Worm (Caenorhabditis elegans): ENCODE data around the gene B0272.3.
A peak's percentile ranks its signal among the peaks of the same experiment; 100 is the strongest.

Gene B0272.3

DNA sequence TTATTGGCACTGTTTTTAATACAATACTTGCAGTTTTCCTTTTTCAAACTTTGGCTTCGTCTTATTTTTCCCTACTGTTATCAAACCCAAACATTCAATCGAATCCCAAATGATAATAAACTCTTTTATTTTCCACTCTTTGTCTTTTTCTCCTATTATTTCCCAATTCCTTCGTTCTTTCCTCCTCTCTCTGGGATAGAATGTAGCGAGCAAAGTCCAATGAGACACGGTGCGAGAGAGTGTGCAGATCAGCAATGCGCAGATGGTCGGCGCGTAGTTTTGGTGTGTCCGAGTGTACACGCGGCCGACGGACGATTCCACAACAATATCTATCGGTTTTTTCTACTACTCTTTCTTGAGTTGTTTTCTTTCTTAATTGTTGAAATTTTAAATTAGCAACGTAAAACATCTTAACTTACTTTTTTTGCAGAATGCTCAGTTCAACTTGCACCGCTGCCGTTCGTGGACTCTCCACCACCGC lies at the start of gene B0272.3:
Gene B0272.3 (plus strand): TSS at position 431 of the 481 bp plus-strand sequence.
- TF ChIP-seq pha-4 (tag; optimal IDR thresholded peaks at IDR 0.05), result peak; percentile 38
- peak; percentile 13 for TF ChIP-seq ham-2 (GFP tag; optimal IDR thresholded peaks at IDR 0.05)
- no peak for TF ChIP-seq mep-1 (tag; optimal IDR thresholded peaks at IDR 0.05)
- TF ChIP-seq ceh-39 (tag; optimal IDR thresholded peaks at IDR 0.05), result peak; percentile 66
- peak; percentile 27 for TF ChIP-seq unc-120 (tag; optimal IDR thresholded peaks at IDR 0.05; ENCODE audit: poor library complexity, severe bottlenecking)

DNA sequence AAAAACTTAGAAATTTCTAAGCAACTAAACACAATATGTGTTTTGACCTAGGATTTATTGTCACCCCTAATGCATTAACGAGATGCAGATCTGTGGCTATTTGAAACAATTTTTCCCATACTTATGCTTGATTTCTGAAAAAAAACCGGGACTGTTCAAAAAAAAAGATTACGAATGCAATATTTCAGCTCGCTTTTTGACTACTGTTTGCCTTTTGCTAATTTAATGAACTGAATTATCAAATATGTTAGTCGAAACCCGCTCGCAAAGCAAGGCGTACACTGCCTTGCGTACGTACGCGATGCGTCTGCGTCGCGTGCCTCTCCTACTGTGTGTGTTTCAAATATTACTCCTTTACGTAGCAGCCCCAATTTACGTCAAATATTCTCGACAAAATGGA lies 44.2 kb upstream of the B0272.3 start, which contains the start of gene C23F12.4:
Gene C23F12.4 (plus strand): TSS at position 301 of the 400 bp plus-strand sequence.
- TF ChIP-seq snpc-4 (tag; optimal IDR thresholded peaks at IDR 0.05) (no peak), ces-1 (GFP tag; optimal IDR thresholded peaks at IDR 0.05) (peak; percentile 43), ceh-83 (GFP tag; optimal IDR thresholded peaks at IDR 0.05) (no peak)

DNA sequence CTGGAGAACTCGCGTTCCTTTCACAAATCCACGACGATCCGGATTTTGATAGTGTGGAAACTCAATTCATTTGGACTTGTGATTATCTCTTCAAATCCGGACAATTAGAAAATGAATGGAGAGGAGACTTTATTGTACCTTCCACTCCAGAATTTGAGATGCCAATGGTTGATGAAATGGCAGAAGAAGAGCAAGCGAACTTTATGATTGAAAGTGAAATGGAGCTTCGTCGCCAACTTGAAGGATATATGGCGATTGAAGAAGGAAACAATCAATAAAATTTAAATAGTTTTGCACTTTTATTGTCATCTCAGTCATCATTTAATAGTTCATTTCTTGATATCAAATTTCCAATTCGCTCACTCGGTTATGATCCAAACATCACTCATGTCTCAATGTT lies 42.5 kb upstream of the B0272.3 start:
- TF ChIP-seq ceh-39 (tag; optimal IDR thresholded peaks at IDR 0.05), result no peak
- no peak for TF ChIP-seq ztf-11 (tag; optimal IDR thresholded peaks at IDR 0.05)
- TF ChIP-seq mls-2 (tag; optimal IDR thresholded peaks at IDR 0.05), result no peak
- TF ChIP-seq zip-8 (tag; optimal IDR thresholded peaks at IDR 0.05), result no peak
- no peak for TF ChIP-seq sem-2 (GFP tag; optimal IDR thresholded peaks at IDR 0.05)
- TF ChIP-seq unc-120 (tag; optimal IDR thresholded peaks at IDR 0.05; ENCODE audit: poor library complexity, severe bottlenecking), result no peak
- no peak for TF ChIP-seq ceh-83 (GFP tag; optimal IDR thresholded peaks at IDR 0.05)
- no peak for TF ChIP-seq cnd-1 (tag; optimal IDR thresholded peaks at IDR 0.05)
- TF ChIP-seq nhr-28 (tag; optimal IDR thresholded peaks at IDR 0.05), result no peak
- no peak for TF ChIP-seq lsy-2 (tag; optimal IDR thresholded peaks at IDR 0.05)
- no peak for TF ChIP-seq ces-1 (GFP tag; optimal IDR thresholded peaks at IDR 0.05)
- no peak for TF ChIP-seq snpc-4 (tag; optimal IDR thresholded peaks at IDR 0.05)
- no peak for TF ChIP-seq nhr-237 (tag; optimal IDR thresholded peaks at IDR 0.05)
- no peak for TF ChIP-seq mep-1 (tag; optimal IDR thresholded peaks at IDR 0.05)
- no peak for TF ChIP-seq M03D4.4 (tag; optimal IDR thresholded peaks at IDR 0.05)

DNA sequence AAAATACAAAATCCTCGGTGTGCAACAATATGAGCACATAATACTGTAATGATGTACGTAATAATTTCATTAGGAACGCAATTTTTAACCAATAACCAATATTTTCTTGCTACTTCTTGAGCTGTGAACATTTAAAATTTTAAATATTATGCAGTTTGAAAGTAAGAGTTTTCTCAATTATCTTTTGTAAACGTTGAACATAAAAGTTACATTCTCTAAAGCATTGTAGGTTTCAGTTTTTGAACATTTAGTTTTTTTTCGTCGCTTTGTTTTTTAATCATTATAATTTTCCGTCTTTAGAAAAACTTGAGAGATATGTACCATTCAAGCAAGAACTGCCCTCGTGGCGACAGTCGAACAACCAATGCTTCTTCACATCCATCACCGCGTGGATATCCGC lies 39.9 kb upstream of the B0272.3 start, which contains the start of gene C23F12.3:
Gene C23F12.3 (plus strand): TSS at position 301 of the 400 bp plus-strand sequence.
- TF ChIP-seq snpc-4 (tag; optimal IDR thresholded peaks at IDR 0.05), result no peak
- TF ChIP-seq nhr-237 (tag; optimal IDR thresholded peaks at IDR 0.05), result no peak
- TF ChIP-seq ztf-11 (tag; optimal IDR thresholded peaks at IDR 0.05), result no peak

DNA sequence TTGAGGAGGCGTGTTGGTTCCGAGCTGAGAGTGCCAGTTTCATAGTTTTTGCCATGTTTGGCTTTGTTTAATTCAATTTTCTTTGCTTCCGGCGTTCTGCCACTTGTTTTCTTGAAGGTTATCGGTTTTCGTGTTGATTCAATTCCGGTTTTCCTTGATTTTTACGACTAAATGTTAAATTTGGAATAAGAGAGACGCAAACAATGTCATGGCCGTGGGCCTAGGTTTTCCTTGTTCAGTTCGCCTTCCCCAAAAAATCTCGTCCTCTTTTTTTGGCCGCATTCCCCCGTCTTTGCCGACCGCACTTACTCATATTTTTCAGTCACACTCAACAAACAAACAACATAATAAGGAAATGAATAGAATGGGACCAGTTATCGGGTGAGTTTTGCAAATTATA lies 37.5 kb upstream of the B0272.3 start, which contains the start of gene C23F12.9:
Gene C23F12.9 (plus strand): TSS at position 301 of the 400 bp plus-strand sequence.
- TF ChIP-seq hlh-1 (tag; optimal IDR thresholded peaks at IDR 0.05) (no peak), flh-1 (GFP tag; optimal IDR thresholded peaks at IDR 0.05) (no peak), sem-2 (GFP tag; optimal IDR thresholded peaks at IDR 0.05) (no peak), elt-1 (tag; optimal IDR thresholded peaks at IDR 0.05; ENCODE audit: borderline replicate concordance, insufficient read depth) (no peak), nhr-76 (tag; optimal IDR thresholded peaks at IDR 0.05) (no peak), mls-2 (tag; optimal IDR thresholded peaks at IDR 0.05) (no peak), nhr-12 (tag; optimal IDR thresholded peaks at IDR 0.05) (no peak), tbx-8 (GFP tag; optimal IDR thresholded peaks at IDR 0.05) (no peak), cnd-1 (tag; optimal IDR thresholded peaks at IDR 0.05) (no peak), ham-2 (GFP tag; optimal IDR thresholded peaks at IDR 0.05) (no peak), zip-8 (tag; optimal IDR thresholded peaks at IDR 0.05) (no peak)

DNA sequence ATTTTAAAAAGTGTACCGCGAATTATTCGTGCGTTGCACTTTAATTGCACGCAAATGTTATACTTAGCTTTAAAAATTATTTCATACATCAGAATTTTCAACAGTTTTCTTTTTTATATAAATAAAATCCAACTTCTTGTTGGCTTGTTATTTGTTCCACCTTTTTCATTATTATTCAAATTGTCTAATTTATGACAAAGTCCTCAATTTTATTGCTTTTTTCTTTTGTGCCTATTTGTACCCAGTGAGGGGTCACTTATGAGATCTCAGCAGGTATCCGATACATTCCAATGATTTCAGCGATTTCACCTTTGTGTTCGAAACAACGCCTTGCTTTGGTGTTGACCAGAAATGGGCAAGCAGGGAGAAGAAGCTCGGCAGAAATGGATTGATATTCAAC lies 33.8 kb upstream of the B0272.3 start, which contains the start of gene fln-2:
Gene fln-2 (plus strand): TSS at position 301 of the 400 bp plus-strand sequence.
- TF ChIP-seq zip-8 (tag; optimal IDR thresholded peaks at IDR 0.05), result no peak
- no peak for TF ChIP-seq nhr-76 (tag; optimal IDR thresholded peaks at IDR 0.05)
- no peak for TF ChIP-seq snpc-4 (tag; optimal IDR thresholded peaks at IDR 0.05)
- TF ChIP-seq elt-1 (tag; optimal IDR thresholded peaks at IDR 0.05; ENCODE audit: borderline replicate concordance, insufficient read depth), result no peak
- TF ChIP-seq blmp-1 (tag; optimal IDR thresholded peaks at IDR 0.05), result no peak
- TF ChIP-seq mab-5 (tag; optimal IDR thresholded peaks at IDR 0.05), result no peak
- TF ChIP-seq tbx-8 (GFP tag; optimal IDR thresholded peaks at IDR 0.05), result no peak

DNA sequence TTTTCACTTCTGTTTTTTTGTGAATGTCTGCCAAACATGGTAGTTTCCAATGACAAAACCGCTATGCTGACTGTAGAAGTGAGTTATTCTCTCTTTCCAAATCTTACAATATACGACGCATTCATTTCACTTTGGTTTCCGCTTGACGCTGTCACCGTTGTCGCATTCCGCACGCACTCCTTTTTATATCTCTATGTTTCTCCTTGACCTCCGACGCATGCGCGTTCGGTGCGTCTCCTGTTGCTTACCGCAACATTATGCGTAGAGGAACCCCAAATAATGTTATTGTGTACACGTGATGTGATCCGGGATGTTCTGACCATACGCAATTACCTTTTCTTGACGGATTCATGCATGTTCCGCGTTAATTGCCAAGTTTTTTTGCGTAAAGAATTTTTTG lies 29.3 kb upstream of the B0272.3 start:
- TF ChIP-seq mls-2 (tag; optimal IDR thresholded peaks at IDR 0.05), result no peak
- peak; percentile 53 for TF ChIP-seq nhr-2 (tag; optimal IDR thresholded peaks at IDR 0.05)
- peak; percentile 5 for TF ChIP-seq mep-1 (tag; optimal IDR thresholded peaks at IDR 0.05)
- peak; percentile 77 for TF ChIP-seq ham-2 (GFP tag; optimal IDR thresholded peaks at IDR 0.05)

All from whole organism, mixed stage, embryonic.